Fruit fly (Drosophila melanogaster) Kc167 (cell line): Measurements from ENCODE around the gene CG13126.

Experiments used
- Myc ChIP-seq: fragments of >200 bp; optimal IDR thresholded peaks from 2 replicates; lab custom pipeline; 2017; ENCODE audit warnings: missing external identifiers
- Sin3A ChIP-seq: fragments of >200 bp; optimal IDR thresholded peaks from 2 replicates; lab custom pipeline; 2018; ENCODE audit warnings: missing external identifiers
- h ChIP-seq: fragments of >200 bp; optimal IDR thresholded peaks from 3 replicates; lab custom pipeline; 2018; ENCODE audit warnings: missing external identifiers
- insv ChIP-seq: fragments of >200 bp; optimal IDR thresholded peaks from 3 replicates; lab custom pipeline; 2018; ENCODE audit warnings: missing external identifiers
- psq ChIP-seq: fragments of >200 bp; optimal IDR thresholded peaks from 2 replicates; lab custom pipeline; 2017; ENCODE audit warnings: missing external identifiers
- ttk ChIP-seq: sonication (Bioruptor generic); optimal IDR thresholded peaks from 2 replicates; lab custom pipeline; 2017; ENCODE audit warnings: missing external identifiers

CG13126 gene

dm6 chr2L:9954119-9954518 lies at the start of gene CG13126, which contains the start of gene CG4709:
TSS of gene CG13126 (minus strand) at chr2L:9954181.
TSS of gene CG4709 (plus strand) at chr2L:9954325.
- TF ChIP-seq psq (lab: Kevin White, UChicago) (no peak), h (no peak), ttk (lab: Kevin White, UChicago) (no peak), Sin3A (lab: Kevin White, UChicago) (no peak), insv (lab: Kevin White, UChicago) (no peak), Myc (lab: Kevin White, UChicago) (no peak)

DNA sequence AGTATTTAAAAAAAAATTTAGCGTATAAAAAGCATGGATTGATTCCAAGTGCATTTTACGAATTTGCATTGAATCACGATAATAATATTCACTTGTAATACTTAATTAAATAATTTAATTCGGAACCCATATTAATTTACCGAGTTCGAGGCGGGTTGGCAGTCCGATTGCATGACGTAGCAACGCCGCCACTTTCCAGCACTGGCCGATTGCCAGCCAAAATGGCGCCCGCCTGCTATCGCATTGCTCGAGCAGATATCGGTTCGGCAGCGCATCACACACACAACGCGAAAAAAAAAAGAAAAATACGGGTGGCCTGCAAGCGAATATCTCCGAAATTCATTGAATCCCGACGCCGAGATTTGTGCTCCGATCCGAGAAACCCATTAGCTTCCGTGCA lies 49.6 kb upstream of the CG13126 start, which contains the start of gene Ndf:
TSS of gene Ndf (plus strand) at position 240 of the 400 bp plus-strand sequence.
- TF ChIP-seq psq (lab: Kevin White, UChicago) (no peak), insv (lab: Kevin White, UChicago) (no peak), h (no peak)

dm6 chr2L:10002408-10003358 lies 48.7 kb upstream of the CG13126 start, which contains the start of the genes CG31875 and SoYb:
TSS of gene CG31875 (minus strand) at chr2L:10002736.
TSS of gene SoYb (minus strand) at chr2L:10002736.
- no peak for TF ChIP-seq h

dm6 chr2L:9996553-9996952 lies 42.6 kb upstream of the CG13126 start:
- TF ChIP-seq ttk (lab: Kevin White, UChicago) (no peak), Myc (lab: Kevin White, UChicago) (no peak), h (no peak), psq (lab: Kevin White, UChicago) (no peak)

DNA sequence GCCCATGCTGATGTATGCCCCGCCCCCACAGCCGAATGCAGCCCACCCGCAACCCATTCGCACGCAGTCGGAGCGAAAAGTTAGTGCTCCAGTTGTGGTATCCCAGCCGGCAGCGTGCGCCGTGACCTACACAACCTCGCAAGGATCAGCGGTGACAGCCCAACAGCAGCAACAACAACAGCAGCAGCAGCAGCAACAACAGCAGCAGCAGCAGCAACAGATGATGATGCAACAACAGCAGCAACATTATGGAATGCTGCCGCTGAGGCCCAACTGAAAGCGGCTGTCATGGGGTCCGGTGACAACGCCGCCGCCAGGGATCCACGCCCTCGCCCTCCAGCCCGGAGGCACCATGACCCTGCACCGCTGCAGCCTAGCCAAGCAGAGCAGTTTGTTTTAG lies 40.4 kb upstream of the CG13126 start:
- no peak for TF ChIP-seq h
- no peak for TF ChIP-seq ttk (lab: Kevin White, UChicago)
- TF ChIP-seq psq (lab: Kevin White, UChicago), result no peak
- no peak for TF ChIP-seq insv (lab: Kevin White, UChicago)
- TF ChIP-seq Myc (lab: Kevin White, UChicago), result no peak
- no peak for TF ChIP-seq Sin3A (lab: Kevin White, UChicago)

dm6 chr2L:9989846-9990506 lies 36.0 kb upstream of the CG13126 start:
- TF ChIP-seq insv (lab: Kevin White, UChicago), result no peak
- TF ChIP-seq ttk (lab: Kevin White, UChicago), result no peak
- no peak for TF ChIP-seq Myc (lab: Kevin White, UChicago)

- TF ChIP-seq ttk (lab: Kevin White, UChicago) (no peak), psq (lab: Kevin White, UChicago) (no peak), insv (lab: Kevin White, UChicago) (no peak), Sin3A (lab: Kevin White, UChicago) (no peak), Myc (lab: Kevin White, UChicago) (no peak), h (no peak)
Measured at dm6 chr2L:9989275-9989674, 35.3 kb upstream of the CG13126 start.

dm6 chr2L:9988201-9988990 lies 34.4 kb upstream of the CG13126 start:
- TF ChIP-seq Myc (lab: Kevin White, UChicago) (no peak), insv (lab: Kevin White, UChicago) (no peak), psq (lab: Kevin White, UChicago) (no peak)

- no peak for TF ChIP-seq psq (lab: Kevin White, UChicago)
Measured at dm6 chr2L:9986402-9987350, 32.7 kb upstream of the CG13126 start.

- no peak for TF ChIP-seq h
- no peak for TF ChIP-seq Myc (lab: Kevin White, UChicago)
- no peak for TF ChIP-seq psq (lab: Kevin White, UChicago)
- TF ChIP-seq Sin3A (lab: Kevin White, UChicago), result no peak
- no peak for TF ChIP-seq insv (lab: Kevin White, UChicago)
- TF ChIP-seq ttk (lab: Kevin White, UChicago), result no peak
Measured at dm6 chr2L:9984078-9984772, 30.2 kb upstream of the CG13126 start, which contains the start of gene bib. TSS of gene bib (plus strand) at chr2L:9984645.
